Worm (Caenorhabditis elegans): Measurements from ENCODE around the gene Y113G7B.11.

Gene Y113G7B.11

ce11 chrV:20235231-20235630 lies 20.1 kb upstream of the Y113G7B.11 start:
- TF ChIP-seq lin-11 (tag; optimal IDR thresholded peaks at IDR 0.05) = no peak
- TF ChIP-seq mec-3 (tag; optimal IDR thresholded peaks at IDR 0.05; ENCODE audit: borderline replicate concordance) = no peak
- no peak for TF ChIP-seq ceh-31 (tag; optimal IDR thresholded peaks at IDR 0.05)
- no peak for TF ChIP-seq zip-5 (tag; optimal IDR thresholded peaks at IDR 0.05)
- TF ChIP-seq ztf-16 (tag; optimal IDR thresholded peaks at IDR 0.05) = no peak
- TF ChIP-seq C08G9.2 (tag; optimal IDR thresholded peaks at IDR 0.05) = no peak
- no peak for TF ChIP-seq madf-2 (tag; optimal IDR thresholded peaks at IDR 0.05)
- TF ChIP-seq unc-3 (GFP tag; conservative IDR thresholded peaks at IDR 0.05) = no peak
- no peak for TF ChIP-seq unc-3 (tag; optimal IDR thresholded peaks at IDR 0.05)
- no peak for TF ChIP-seq hlh-13 (GFP tag; optimal IDR thresholded peaks at IDR 0.05)
- no peak for TF ChIP-seq fkh-10 (GFP tag; optimal IDR thresholded peaks at IDR 0.05)
- TF ChIP-seq dmd-4 (tag; optimal IDR thresholded peaks at IDR 0.05; ENCODE audit: borderline replicate concordance) = no peak
- no peak for TF ChIP-seq ama-1 (optimal IDR thresholded peaks at IDR 0.05)
- TF ChIP-seq ceh-45 (GFP tag; IDR thresholded peaks at IDR 0.05) = no peak
- TF ChIP-seq unc-86 (tag; optimal IDR thresholded peaks at IDR 0.05) = no peak
- TF ChIP-seq ceh-30 (tag; optimal IDR thresholded peaks at IDR 0.05) = no peak
- TF ChIP-seq ceh-24 (tag; optimal IDR thresholded peaks at IDR 0.05) = no peak

DNA sequence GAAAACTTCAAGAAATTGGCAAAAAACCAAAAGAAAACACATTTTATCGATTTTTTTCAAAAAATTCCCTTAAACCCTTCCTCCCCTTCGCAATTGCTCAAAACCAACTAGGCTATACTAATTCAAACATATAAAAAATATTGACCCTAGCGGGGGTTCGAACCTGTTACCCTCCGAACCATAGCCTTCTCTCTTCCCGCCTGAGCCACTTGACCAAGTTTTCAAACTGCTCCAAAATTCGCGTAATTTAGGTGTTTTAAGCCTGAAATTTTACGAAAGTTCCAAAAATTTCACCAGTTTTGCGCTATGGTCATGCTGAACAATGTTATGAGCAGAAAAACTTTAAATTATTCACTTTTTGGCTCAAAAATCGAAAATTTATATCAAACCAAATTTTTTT lies 19.3 kb upstream of the Y113G7B.11 start:
- TF ChIP-seq dmd-4 (tag; optimal IDR thresholded peaks at IDR 0.05; ENCODE audit: borderline replicate concordance) = no peak
- TF ChIP-seq che-1 (tag; optimal IDR thresholded peaks at IDR 0.05) = no peak
- no peak for TF ChIP-seq syd-9 (tag; optimal IDR thresholded peaks at IDR 0.05)
- no peak for TF ChIP-seq fkh-6 (tag; optimal IDR thresholded peaks at IDR 0.05)
- no peak for TF ChIP-seq lin-11 (tag; optimal IDR thresholded peaks at IDR 0.05)
- no peak for TF ChIP-seq sdc-2 (tag; optimal IDR thresholded peaks at IDR 0.05)
- TF ChIP-seq unc-3 (GFP tag; conservative IDR thresholded peaks at IDR 0.05) = no peak
- no peak for TF ChIP-seq unc-3 (tag; optimal IDR thresholded peaks at IDR 0.05)
- TF ChIP-seq unc-42 (tag; optimal IDR thresholded peaks at IDR 0.05) = no peak
- TF ChIP-seq ceh-9 (tag; optimal IDR thresholded peaks at IDR 0.05) = no peak
- TF ChIP-seq hlh-15 (tag; optimal IDR thresholded peaks at IDR 0.05) = no peak
- no peak for TF ChIP-seq ama-1 (optimal IDR thresholded peaks at IDR 0.05)

DNA sequence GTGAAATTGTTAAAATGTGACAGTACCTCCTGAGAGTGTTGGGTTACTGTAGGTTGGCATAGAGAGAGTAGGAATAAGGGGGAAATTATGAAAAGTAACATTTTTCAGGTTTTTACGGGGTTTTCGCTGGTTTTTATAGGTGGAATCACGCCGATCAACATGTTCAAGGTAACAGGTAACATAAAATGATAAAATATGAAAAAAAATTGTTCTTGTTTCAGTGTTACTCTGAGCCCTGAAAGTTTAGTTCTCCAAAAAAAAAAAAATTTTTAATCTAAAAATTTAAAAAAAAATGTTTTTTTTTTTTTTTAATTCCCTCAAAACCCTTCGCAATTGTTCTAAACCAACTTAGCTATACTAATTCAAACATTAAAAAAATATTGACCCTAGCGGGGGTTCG lies 18.6 kb upstream of the Y113G7B.11 start, which contains the start of gene Y113G7B.15:
Gene Y113G7B.15, minus strand, starts transcription at position 101 of the 400 bp plus-strand sequence.
- no peak for TF ChIP-seq pax-1 (tag; optimal IDR thresholded peaks at IDR 0.05)

DNA sequence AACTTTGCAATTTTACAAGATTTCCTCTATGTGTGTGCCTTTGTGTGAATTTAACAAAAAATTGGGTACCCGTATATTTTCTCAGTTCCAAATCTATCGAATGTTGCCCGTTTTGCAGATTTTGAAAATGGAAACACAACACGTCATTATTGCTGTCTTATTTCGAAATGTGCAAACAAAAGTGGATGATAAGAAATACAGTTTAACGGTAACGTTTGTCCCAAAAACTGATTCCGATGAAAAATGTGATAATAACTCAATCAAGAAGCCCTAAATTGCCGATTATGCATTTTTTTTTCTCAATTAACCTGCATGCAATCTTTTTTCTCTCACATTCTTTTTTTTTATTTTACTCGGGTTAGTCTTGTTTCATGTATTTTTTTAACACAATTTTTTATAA lies 10.2 kb upstream of the Y113G7B.11 start:
- TF ChIP-seq ttx-3 (tag; optimal IDR thresholded peaks at IDR 0.05) (no peak), dve-1 (tag; optimal IDR thresholded peaks at IDR 0.05) (no peak), lin-11 (tag; optimal IDR thresholded peaks at IDR 0.05) (no peak), ceh-22 (tag; optimal IDR thresholded peaks at IDR 0.05) (no peak), pag-3 (tag; optimal IDR thresholded peaks at IDR 0.05; ENCODE audit: borderline replicate concordance) (no peak), nhr-11 (tag; optimal IDR thresholded peaks at IDR 0.05) (no peak), ets-4 (tag; optimal IDR thresholded peaks at IDR 0.05) (no peak), odd-2 (tag; optimal IDR thresholded peaks at IDR 0.05) (no peak), ceh-45 (GFP tag; IDR thresholded peaks at IDR 0.05) (no peak), gmeb-2 (tag; optimal IDR thresholded peaks at IDR 0.05) (no peak), fax-1 (tag; optimal IDR thresholded peaks at IDR 0.05) (no peak), unc-3 (GFP tag; conservative IDR thresholded peaks at IDR 0.05) (no peak), unc-3 (tag; optimal IDR thresholded peaks at IDR 0.05) (no peak), eyg-1 (tag; optimal IDR thresholded peaks at IDR 0.05) (no peak), madf-2 (tag; optimal IDR thresholded peaks at IDR 0.05) (no peak), rnt-1 (tag; optimal IDR thresholded peaks at IDR 0.05) (no peak), Y22D7AL.16 (tag; optimal IDR thresholded peaks at IDR 0.05) (no peak)

ce11 chrV:20223725-20224124 lies 8.6 kb upstream of the Y113G7B.11 start:
- no peak for TF ChIP-seq nhr-232 (tag; optimal IDR thresholded peaks at IDR 0.05)
- TF ChIP-seq ceh-2 (tag; optimal IDR thresholded peaks at IDR 0.05) = no peak
